Fruit fly (Drosophila melanogaster) whole organism, embryonic: ENCODE measurements around the gene Parg.
A peak's percentile ranks its signal among the peaks of the same experiment; 100 is the strongest.

Source experiments
- Atf3 ChIP-seq: fragments of 200-800 bp; sonication (Bioruptor generic); optimal IDR thresholded peaks from 3 replicates; lab custom pipeline; 2016; ENCODE audit warnings: missing biosample characterization, missing genetic modification characterization
- Atf6 ChIP-seq: fragments of 200-800 bp; sonication (Bioruptor generic); IDR thresholded peaks from 2 replicates; pipeline ENCODE4 v1.3.6; 2022; ENCODE audit warnings: missing biosample characterization, missing genetic modification characterization
- BEAF-32 ChIP-seq: fragments of 200-800 bp; sonication (Bioruptor generic); optimal IDR thresholded peaks from 3 replicates; lab custom pipeline; 2017; ENCODE audit warnings: missing biosample characterization, missing genetic modification characterization, mild to moderate bottlenecking, moderate library complexity, missing genetic modification reagents
- Bgb ChIP-seq: fragments of 200-800 bp; sonication (Bioruptor generic); IDR thresholded peaks from 2 replicates; pipeline ENCODE4 v1.3.6; 2022; ENCODE audit warnings: missing biosample characterization, missing genetic modification characterization; ENCODE audit not compliant: partially characterized antibody
- CG11456 ChIP-seq: fragments of 200-800 bp; sonication (Bioruptor generic); IDR thresholded peaks from 3 replicates; pipeline ENCODE4 v1.3.6; 2022; ENCODE audit warnings: missing biosample characterization, missing genetic modification characterization
- CG12942 ChIP-seq: fragments of 200-800 bp; sonication (Bioruptor generic); optimal IDR thresholded peaks from 3 replicates; lab custom pipeline; 2016; ENCODE audit warnings: missing biosample characterization, missing genetic modification characterization
- CG17186 ChIP-seq: fragments of 200-800 bp; sonication (Bioruptor generic); optimal IDR thresholded peaks from 3 replicates; lab custom pipeline; 2017; ENCODE audit warnings: missing biosample characterization, missing genetic modification reagents, missing genetic modification characterization
- CG30431 ChIP-seq: fragments of 200-800 bp; sonication (Bioruptor generic); optimal IDR thresholded peaks from 2 replicates; lab custom pipeline; 2017; ENCODE audit warnings: missing biosample characterization, missing genetic modification characterization
- CG31224 ChIP-seq: fragments of 200-800 bp; sonication (Bioruptor generic); IDR thresholded peaks from 2 replicates; pipeline ENCODE4 v1.3.6; 2022; ENCODE audit warnings: missing biosample characterization, missing genetic modification characterization
- CG31388 ChIP-seq: fragments of 200-800 bp; sonication (Bioruptor generic); optimal IDR thresholded peaks from 2 replicates; lab custom pipeline; 2016; ENCODE audit warnings: missing biosample characterization, missing genetic modification characterization
- CG32767 ChIP-seq: fragments of 200-800 bp; sonication (Bioruptor generic); IDR thresholded peaks from 2 replicates; pipeline ENCODE4 v1.3.6; 2022; ENCODE audit warnings: missing biosample characterization, missing genetic modification characterization
- CG6272 ChIP-seq: fragments of 200-800 bp; sonication (Bioruptor generic); IDR thresholded peaks from 2 replicates; pipeline ENCODE4 v1.3.6; 2022; ENCODE audit warnings: missing biosample characterization, missing genetic modification characterization
- CG6654 ChIP-seq: fragments of 200-800 bp; sonication (Bioruptor generic); optimal IDR thresholded peaks from 2 replicates; lab custom pipeline; 2017; ENCODE audit warnings: missing biosample characterization, mild to moderate bottlenecking, missing genetic modification characterization
- CG7839 ChIP-seq: fragments of 200-800 bp; sonication (Bioruptor generic); optimal IDR thresholded peaks from 3 replicates; lab custom pipeline; 2018; ENCODE audit warnings: missing biosample characterization, mild to moderate bottlenecking, missing genetic modification characterization, moderate library complexity
- CG7987 ChIP-seq: fragments of 200-800 bp; sonication (Bioruptor generic); optimal IDR thresholded peaks from 2 replicates; lab custom pipeline; 2018; ENCODE audit warnings: missing biosample characterization, mild to moderate bottlenecking, missing genetic modification characterization, moderate library complexity
- CG9437 ChIP-seq: fragments of 200-800 bp; sonication (Bioruptor generic); optimal IDR thresholded peaks from 2 replicates; lab custom pipeline; 2018; ENCODE audit warnings: missing biosample characterization, mild to moderate bottlenecking, missing genetic modification characterization
- D19B ChIP-seq: fragments of 200-800 bp; sonication (Bioruptor generic); optimal IDR thresholded peaks from 2 replicates; lab custom pipeline; 2017; ENCODE audit warnings: missing biosample characterization, mild to moderate bottlenecking, missing genetic modification characterization
- Dip2 ChIP-seq: fragments of 200-800 bp; sonication (Bioruptor generic); IDR thresholded peaks from 2 replicates; pipeline ENCODE4 v1.3.6; 2022; ENCODE audit warnings: missing biosample characterization, missing genetic modification characterization
- Dref ChIP-seq: fragments of 200-800 bp; sonication (Bioruptor generic); IDR thresholded peaks from 2 replicates; pipeline ENCODE4 v1.3.6; 2022; ENCODE audit warnings: missing biosample characterization, missing genetic modification characterization
- Gsc ChIP-seq: fragments of 200-800 bp; sonication (Bioruptor generic); IDR thresholded peaks from 2 replicates; pipeline ENCODE4 v1.3.6; 2022; ENCODE audit warnings: missing biosample characterization, missing genetic modification characterization
- HLH4C ChIP-seq: fragments of 200-800 bp; sonication (Bioruptor generic); IDR thresholded peaks from 3 replicates; pipeline ENCODE4 v1.3.6; 2022; ENCODE audit warnings: missing biosample characterization, missing genetic modification characterization; ENCODE audit not compliant: partially characterized antibody
- HLHmδ ChIP-seq: fragments of 200-800 bp; sonication (Bioruptor generic); optimal IDR thresholded peaks from 2 replicates; lab custom pipeline; 2018; ENCODE audit warnings: missing biosample characterization, mild to moderate bottlenecking, missing genetic modification characterization, moderate library complexity
- Hey ChIP-seq: fragments of 200-800 bp; sonication (Bioruptor generic); optimal IDR thresholded peaks from 3 replicates; lab custom pipeline; 2018; ENCODE audit warnings: missing biosample characterization, mild to moderate bottlenecking, missing genetic modification characterization
- HmgZ ChIP-seq: fragments of 200-800 bp; sonication (Bioruptor generic); optimal IDR thresholded peaks from 2 replicates; lab custom pipeline; 2018; ENCODE audit warnings: missing biosample characterization, mild to moderate bottlenecking, missing genetic modification characterization
- Max ChIP-seq: fragments of 200-800 bp; sonication (Bioruptor generic); optimal IDR thresholded peaks from 2 replicates; lab custom pipeline; 2016; ENCODE audit warnings: missing biosample characterization, mild to moderate bottlenecking, missing genetic modification characterization
- Myb ChIP-seq: fragments of 200-800 bp; sonication (Bioruptor generic); optimal IDR thresholded peaks from 2 replicates; lab custom pipeline; 2016; ENCODE audit warnings: missing biosample characterization, missing genetic modification characterization
- NFAT ChIP-seq: fragments of 200-800 bp; sonication (Bioruptor generic); IDR thresholded peaks from 2 replicates; pipeline ENCODE4 v1.3.6; 2022; ENCODE audit warnings: missing biosample characterization, missing genetic modification characterization
- Nf-YA ChIP-seq: fragments of 200-800 bp; sonication (Bioruptor generic); IDR thresholded peaks from 2 replicates; pipeline ENCODE4 v1.3.6; 2022; ENCODE audit warnings: missing biosample characterization, missing genetic modification characterization
- PHDP ChIP-seq: fragments of 200-800 bp; sonication (Bioruptor generic); optimal IDR thresholded peaks from 3 replicates; lab custom pipeline; 2018; ENCODE audit warnings: missing biosample characterization, mild to moderate bottlenecking, missing genetic modification characterization, moderate library complexity
- Poxn ChIP-seq: fragments of 200-800 bp; sonication (Bioruptor generic); IDR thresholded peaks from 2 replicates; pipeline ENCODE4 v1.3.6; 2022; ENCODE audit warnings: missing biosample characterization, missing genetic modification characterization
- Usf ChIP-seq: fragments of 200-800 bp; sonication (Bioruptor generic); optimal IDR thresholded peaks from 2 replicates; lab custom pipeline; 2017; ENCODE audit warnings: missing genotype, missing biosample characterization, missing genetic modification characterization
- Vsx1 ChIP-seq: fragments of 200-800 bp; sonication (Bioruptor generic); optimal IDR thresholded peaks from 2 replicates; lab custom pipeline; 2017; ENCODE audit warnings: missing biosample characterization, mild to moderate bottlenecking, missing genetic modification characterization, missing genetic modification reagents
- chm ChIP-seq: fragments of 200-800 bp; sonication (Bioruptor generic); IDR thresholded peaks from 2 replicates; pipeline ENCODE4 v1.3.6; 2022; ENCODE audit warnings: missing biosample characterization, missing genetic modification characterization
- da ChIP-seq: fragments of 200-800 bp; sonication (Bioruptor generic); optimal IDR thresholded peaks from 2 replicates; lab custom pipeline; 2016; ENCODE audit warnings: missing biosample characterization, missing genetic modification characterization
- dm ChIP-seq: fragments of 200-800 bp; sonication (Bioruptor generic); optimal IDR thresholded peaks from 3 replicates; lab custom pipeline; 2016; ENCODE audit warnings: missing biosample characterization, missing genetic modification characterization
- emc ChIP-seq: fragments of 200-800 bp; sonication (Bioruptor generic); optimal IDR thresholded peaks from 2 replicates; lab custom pipeline; 2016; ENCODE audit warnings: missing biosample characterization, missing genetic modification characterization
- en ChIP-seq: fragments of 200-800 bp; sonication (Bioruptor generic); optimal IDR thresholded peaks from 2 replicates; lab custom pipeline; 2016; ENCODE audit warnings: missing biosample characterization, missing genetic modification characterization
- fd3F ChIP-seq: fragments of 200-800 bp; sonication (Bioruptor generic); optimal IDR thresholded peaks from 2 replicates; lab custom pipeline; 2018; ENCODE audit warnings: missing biosample characterization, mild to moderate bottlenecking, missing genetic modification characterization, moderate library complexity
- fd64A ChIP-seq: fragments of 200-800 bp; sonication (Bioruptor generic); optimal IDR thresholded peaks from 3 replicates; lab custom pipeline; 2018; ENCODE audit warnings: missing biosample characterization, mild to moderate bottlenecking, missing genetic modification characterization
- grn ChIP-seq: fragments of 200-800 bp; sonication (Bioruptor generic); optimal IDR thresholded peaks from 3 replicates; lab custom pipeline; 2017; ENCODE audit warnings: missing biosample characterization, missing genetic modification characterization
- ham ChIP-seq: fragments of 200-800 bp; sonication (Bioruptor generic); IDR thresholded peaks from 2 replicates; pipeline ENCODE4 v1.3.6; 2022; ENCODE audit warnings: missing biosample characterization, missing genetic modification characterization
- hth ChIP-seq: fragments of >200 bp; optimal IDR thresholded peaks from 2 replicates; lab custom pipeline; 2017; ENCODE audit warnings: inconsistent platforms
- luna ChIP-seq: fragments of 200-800 bp; sonication (Bioruptor generic); optimal IDR thresholded peaks from 2 replicates; lab custom pipeline; 2016; ENCODE audit warnings: missing biosample characterization, missing genetic modification characterization
- mirr ChIP-seq: fragments of 200-800 bp; sonication (Bioruptor generic); optimal IDR thresholded peaks from 3 replicates; lab custom pipeline; 2018; ENCODE audit warnings: missing biosample characterization, mild to moderate bottlenecking, missing genetic modification characterization
- mld ChIP-seq: fragments of 200-800 bp; sonication (Bioruptor generic); IDR thresholded peaks from 3 replicates; pipeline ENCODE4 v1.3.6; 2022; ENCODE audit warnings: missing biosample characterization, missing genetic modification characterization; ENCODE audit not compliant: partially characterized antibody
- odd ChIP-seq: fragments of 200-800 bp; sonication (Bioruptor generic); optimal IDR thresholded peaks from 2 replicates; lab custom pipeline; 2017; ENCODE audit warnings: missing biosample characterization, mild to moderate bottlenecking, missing genetic modification characterization
- pum ChIP-seq: fragments of 200-800 bp; sonication (Bioruptor generic); optimal IDR thresholded peaks from 2 replicates; lab custom pipeline; 2016; ENCODE audit warnings: missing biosample characterization, missing genetic modification characterization
- ranshi ChIP-seq: fragments of 200-800 bp; sonication (Bioruptor generic); IDR thresholded peaks from 2 replicates; pipeline ENCODE4 v1.3.6; 2022; ENCODE audit warnings: missing biosample characterization, missing genetic modification characterization
- tap ChIP-seq: fragments of 200-800 bp; optimal IDR thresholded peaks from 3 replicates; lab custom pipeline; 2019; ENCODE audit warnings: missing biosample characterization, mild to moderate bottlenecking, missing genetic modification characterization, moderate library complexity
- ttk ChIP-seq: fragments of 200-800 bp; sonication (Bioruptor generic); IDR thresholded peaks from 2 replicates; pipeline ENCODE4 v2.1.2; 2022; ENCODE audit warnings: missing biosample characterization, missing genetic modification characterization
- twi ChIP-seq: fragments of 200-800 bp; optimal IDR thresholded peaks from 2 replicates; lab custom pipeline; 2019; ENCODE audit warnings: missing biosample characterization, mild to moderate bottlenecking, missing genetic modification characterization, moderate library complexity
- yki ChIP-seq: fragments of >200 bp; optimal IDR thresholded peaks from 3 replicates; lab custom pipeline; 2018

The Parg gene

dm6 chrX:3677847-3678411, 6.6 kb upstream of the Parg start (continued):
- TF ChIP-seq emc (GFP tag; lab: Kevin White, UChicago) (peak; percentile 6), CG9437 (GFP tag; lab: Kevin White, UChicago) (peak; percentile 89), odd (peak; percentile 86), Max (peak; percentile 18), HLHmδ (GFP tag; lab: Kevin White, UChicago) (peak; percentile 60), ranshi (GFP tag; lab: Robert Waterston, UW) (no peak), hth (lab: Kevin White, UChicago) (no peak), CG7987 (peak; percentile 15), en (GFP tag; lab: Kevin White, UChicago) (no peak), CG12942 (peak; percentile 65), D19B (GFP tag; lab: Kevin White, UChicago) (peak; percentile 54), yki (lab: Kevin White, UChicago) (peak; percentile 76), mld (no peak), CG6272 (GFP tag; lab: Robert Waterston, UW) (no peak; the same call in 1 of the 2 replicates), da (GFP tag; lab: Kevin White, UChicago) (no peak), grn (GFP tag; lab: Kevin White, UChicago) (no peak), CG32767 (GFP tag; lab: Robert Waterston, UW) (peak; percentile 53; the same call in 1 of the 2 replicates), Dref (no peak), CG11456 (GFP tag; lab: Robert Waterston, UW) (no peak), tap (tag; lab: Kevin White, UChicago) (peak; percentile 76), luna (no peak), dm (GFP tag; lab: Kevin White, UChicago) (no peak), Gsc (no peak), Poxn (no peak), HLH4C (GFP tag; lab: Robert Waterston, UW) (no peak), Vsx1 (GFP tag; lab: Kevin White, UChicago) (peak; percentile 60), NFAT (GFP tag; lab: Robert Waterston, UW) (no peak), PHDP (tag; lab: Kevin White, UChicago) (peak; percentile 82), CG6654 (GFP tag; lab: Kevin White, UChicago) (peak; percentile 77), Nf-YA (GFP tag; lab: Robert Waterston, UW) (peak; percentile 30; the same call in 1 of the 2 replicates), HmgZ (no peak), CG31224 (GFP tag; lab: Robert Waterston, UW) (0 out of 2 replicates have a peak, but pooled peaks have one; percentile 39), chm (peak; percentile 39; the same call in 1 of the 2 replicates), CG7839 (tag; lab: Kevin White, UChicago) (peak; percentile 90), mirr (no peak), CG17186 (GFP tag; lab: Kevin White, UChicago) (no peak), Usf (GFP tag; lab: Kevin White, UChicago) (peak; percentile 78), Atf3 (GFP tag; lab: Kevin White, UChicago) (peak; percentile 20), ttk (peak; percentile 41; the same call in 1 of the 2 replicates), fd64A (no peak), pum (GFP tag; lab: Kevin White, UChicago) (no peak), CG31388 (GFP tag; lab: Kevin White, UChicago) (peak; percentile 25), CG30431 (GFP tag; lab: Kevin White, UChicago) (peak; percentile 83), Dip2 (GFP tag; lab: Robert Waterston, UW) (no peak), twi (tag; lab: Kevin White, UChicago) (peak; percentile 77), Bgb (GFP tag; lab: Robert Waterston, UW) (no peak), Hey (tag; lab: Kevin White, UChicago) (no peak), Myb (peak; percentile 40), BEAF-32 (GFP tag; lab: Kevin White, UChicago) (no peak), Atf6 (GFP tag; lab: Robert Waterston, UW) (no peak; the same call in 1 of the 2 replicates), ham (GFP tag; lab: Robert Waterston, UW) (no peak), fd3F (peak; percentile 67)
